Worm (Caenorhabditis elegans) whole organism, midembryonic: ENCODE measurements around the gene spp-16.

Source experiments
- T22C8.4 ChIP-seq: fragments of 200-800 bp; sonication (Bioruptor generic); IDR thresholded peaks from 2 replicates; pipeline ENCODE4 v1.3.6; 2022; ENCODE audit warnings: missing genetic modification characterization, missing compliant biosample characterization
- cog-1 ChIP-seq: sonication (generic microtip); optimal IDR thresholded peaks from 2 replicates; lab custom pipeline; 2016; ENCODE audit warnings: missing genetic modification characterization, missing compliant biosample characterization
- flt-1 ChIP-seq: fragments of 200-800 bp; sonication (Bioruptor generic); IDR thresholded peaks from 2 replicates; pipeline ENCODE4 v1.3.6; 2022; ENCODE audit warnings: missing genetic modification characterization, missing compliant biosample characterization
- klf-2 ChIP-seq: fragments of 200-800 bp; sonication (Bioruptor generic); conservative IDR thresholded peaks from 2 replicates; pipeline ENCODE4 v1.3.6; 2022; ENCODE audit warnings: missing genetic modification reagents, missing genetic modification characterization, missing compliant biosample characterization
- med-1 ChIP-seq: sonication (generic microtip); optimal IDR thresholded peaks from 2 replicates; lab custom pipeline; 2017; ENCODE audit warnings: missing genetic modification characterization, mild to moderate bottlenecking, missing compliant biosample characterization, antibody characterized with exemption, missing genetic modification reagents; ENCODE audit not compliant: insufficient read depth
- ref-1 ChIP-seq: fragments of 200-800 bp; sonication (Bioruptor generic); conservative IDR thresholded peaks from 2 replicates; pipeline ENCODE4 v1.3.6; 2022; ENCODE audit warnings: missing genetic modification reagents, missing genetic modification characterization, missing compliant biosample characterization
- tab-1 ChIP-seq: fragments of 200-800 bp; sonication (Bioruptor generic); IDR thresholded peaks from 2 replicates; pipeline ENCODE4 v1.3.6; 2022; ENCODE audit warnings: missing genetic modification characterization, missing compliant biosample characterization
- ztf-23 ChIP-seq: fragments of 200-800 bp; sonication (Bioruptor generic); IDR thresholded peaks from 2 replicates; pipeline ENCODE4 v1.3.6; 2022; ENCODE audit warnings: missing genetic modification reagents, missing genetic modification characterization, missing compliant biosample characterization
- ztf-29 ChIP-seq: fragments of 200-800 bp; sonication (Bioruptor generic); IDR thresholded peaks from 2 replicates; pipeline ENCODE4 v1.3.6; 2022; ENCODE audit warnings: missing genetic modification reagents, missing genetic modification characterization, missing compliant biosample characterization

ce11 chrV:10921747-10922146, 20.6 kb upstream of the spp-16 start, which contains the start of gene nas-31:
- no peak for TF ChIP-seq ref-1 (GFP tag; lab: Robert Waterston, UW)
- TF ChIP-seq T22C8.4 (GFP tag; lab: Robert Waterston, UW), result no peak
- TF ChIP-seq flt-1 (GFP tag; lab: Robert Waterston, UW), result no peak
- TF ChIP-seq klf-2, result no peak
- no peak for TF ChIP-seq med-1 (GFP tag; lab: Kevin White, UChicago)
- no peak for TF ChIP-seq tab-1 (GFP tag; lab: Robert Waterston, UW)
- TF ChIP-seq ztf-29 (GFP tag; lab: Robert Waterston, UW), result no peak
- TF ChIP-seq ztf-23 (GFP tag; lab: Robert Waterston, UW), result no peak
- TF ChIP-seq cog-1 (tag; lab: Kevin White, UChicago), result no peak
